Worm (Caenorhabditis elegans): ENCODE results near the gene fat-4.

Gene fat-4

ce11 chrIV:9799129-9799528 is at the start of gene fat-4:
Gene fat-4 (plus strand): TSS chrIV:9799429.
- TF ChIP-seq aly-2 (tag; optimal IDR thresholded peaks at IDR 0.05) = no peak

DNA sequence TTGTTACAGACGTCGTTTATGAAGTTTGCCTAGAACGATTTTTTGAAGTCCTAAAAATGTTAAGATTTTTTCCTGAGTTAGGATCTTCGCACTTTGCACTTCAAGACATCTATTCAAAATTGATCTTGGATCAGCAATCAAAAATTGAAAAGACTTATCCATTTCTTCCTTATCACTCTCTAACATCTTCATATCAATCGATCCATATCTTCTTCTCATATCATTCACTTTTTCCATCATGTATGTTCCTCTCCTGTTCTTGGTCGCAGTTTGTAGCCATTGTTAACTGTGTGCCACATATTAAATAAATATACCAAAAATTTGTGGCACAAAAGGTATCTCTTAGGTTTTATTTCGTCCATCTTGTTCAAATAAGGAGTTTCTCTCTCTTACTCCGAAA is 43.5 kb upstream of the fat-4 start:
- peak; percentile 58 for TF ChIP-seq blmp-1 (tag; optimal IDR thresholded peaks at IDR 0.05)
- TF ChIP-seq pax-3 (tag; optimal IDR thresholded peaks at IDR 0.05) = no peak
- TF ChIP-seq elt-3 (tag; optimal IDR thresholded peaks at IDR 0.05) = peak in 4 of 6 experiments; percentile 37 to 50 (median 44)

DNA sequence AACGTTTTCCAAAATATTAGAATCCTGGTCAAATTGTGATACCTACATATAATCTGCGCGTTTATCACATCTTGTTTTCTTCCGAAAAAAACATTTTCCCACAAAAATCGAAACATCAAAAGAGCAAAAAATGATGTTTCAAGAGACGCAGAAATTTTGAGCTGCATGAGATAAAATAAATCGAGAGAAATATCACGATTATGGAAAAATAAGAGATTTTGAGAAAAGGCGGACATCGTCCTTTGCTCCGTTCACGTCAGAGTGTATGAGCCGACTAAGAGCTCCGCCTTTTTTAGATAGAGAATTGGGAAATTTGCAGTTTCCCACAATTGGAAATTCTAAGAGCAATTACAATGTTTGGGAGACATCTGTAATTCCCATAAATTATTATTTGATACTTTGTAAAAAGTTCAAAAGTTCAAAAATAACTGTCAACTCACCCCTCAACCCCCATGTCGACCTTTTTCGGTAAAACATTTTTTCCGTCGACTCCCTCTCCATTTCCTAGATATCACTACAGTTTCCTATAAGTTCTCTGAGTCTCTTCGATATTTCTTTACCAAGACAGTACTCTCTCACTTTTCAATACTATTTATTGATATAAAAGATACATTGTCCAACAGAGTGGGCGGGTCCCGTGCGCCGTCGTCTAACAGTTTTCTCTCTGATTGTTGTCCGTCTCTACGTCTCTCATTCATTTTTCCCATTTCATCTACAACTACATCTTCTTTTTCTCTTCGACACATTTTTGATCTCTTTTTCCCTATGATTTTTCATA is 42.4 kb upstream of the fat-4 start:
- TF ChIP-seq lsy-2 (tag; optimal IDR thresholded peaks at IDR 0.05) = peak; percentile 29 to 57
- TF ChIP-seq jun-1 (tag; optimal IDR thresholded peaks at IDR 0.05) = no peak
- TF ChIP-seq unc-62 (GFP tag; optimal IDR thresholded peaks at IDR 0.05) = no peak
- no peak for TF ChIP-seq ceh-88 (GFP tag; IDR thresholded peaks at IDR 0.05)
- no peak for TF ChIP-seq fos-1 (tag; optimal IDR thresholded peaks at IDR 0.05)
- TF ChIP-seq snu-23 (GFP tag; optimal IDR thresholded peaks at IDR 0.05) = peak; percentile 76
- no peak for TF ChIP-seq isw-1 (GFP tag; IDR thresholded peaks at IDR 0.05)
- no peak for TF ChIP-seq aha-1 (tag; optimal IDR thresholded peaks at IDR 0.05)
- TF ChIP-seq hlh-4 (tag; optimal IDR thresholded peaks at IDR 0.05) = no peak
- TF ChIP-seq sptf-1 (tag; optimal IDR thresholded peaks at IDR 0.05) = no peak
- no peak for TF ChIP-seq nhr-12 (tag; optimal IDR thresholded peaks at IDR 0.05)
- peak; percentile 90 for TF ChIP-seq nhr-85 (tag)
- no peak for TF ChIP-seq unc-98 (GFP tag; IDR thresholded peaks at IDR 0.05)
- TF ChIP-seq ets-5 (GFP tag; IDR thresholded peaks at IDR 0.05) = no peak
- TF ChIP-seq ceh-63 (GFP tag; optimal IDR thresholded peaks at IDR 0.05) = no peak
- TF ChIP-seq mef-2 (tag; optimal IDR thresholded peaks at IDR 0.05) = no peak
- TF ChIP-seq hlh-17 (GFP tag; optimal IDR thresholded peaks at IDR 0.05; ENCODE audit: borderline replicate concordance) = no peak
- peak; percentile 22 for TF ChIP-seq swsn-7 (tag; optimal IDR thresholded peaks at IDR 0.05)
- TF ChIP-seq lin-15B (tag; optimal IDR thresholded peaks at IDR 0.05) = no peak
- TF ChIP-seq pqm-1 (tag; optimal IDR thresholded peaks at IDR 0.05) = no peak
- peak; percentile 61 for TF ChIP-seq fkh-8 (tag; optimal IDR thresholded peaks at IDR 0.05)
- TF ChIP-seq unc-86 (tag; optimal IDR thresholded peaks at IDR 0.05) = no peak
- no peak for TF ChIP-seq fkh-10 (GFP tag; optimal IDR thresholded peaks at IDR 0.05)
- TF ChIP-seq dpl-1 (GFP tag; optimal IDR thresholded peaks at IDR 0.05) = peak in 2 of 3 experiments; percentile 2 to 17
- TF ChIP-seq aly-2 (tag; optimal IDR thresholded peaks at IDR 0.05) = no peak
- no peak for TF ChIP-seq lin-13 (GFP tag; optimal IDR thresholded peaks at IDR 0.05)
- peak in 2 of 6 experiments; percentile 78 to 85 for TF ChIP-seq elt-3 (tag; optimal IDR thresholded peaks at IDR 0.05)
- TF ChIP-seq nhr-19 (GFP tag; conservative IDR thresholded peaks at IDR 0.05) = peak; percentile 28
- peak; percentile 6 for TF ChIP-seq nhr-77 (tag; optimal IDR thresholded peaks at IDR 0.05)
- no peak for TF ChIP-seq unc-130 (tag; optimal IDR thresholded peaks at IDR 0.05)
- no peak for TF ChIP-seq alr-1 (tag; optimal IDR thresholded peaks at IDR 0.05; ENCODE audit: borderline replicate concordance)
- no peak for TF ChIP-seq nhr-28 (tag; optimal IDR thresholded peaks at IDR 0.05)
- no peak for TF ChIP-seq lir-3 (tag; optimal IDR thresholded peaks at IDR 0.05; ENCODE audit: poor library complexity)
- no peak for TF ChIP-seq grh-1 (GFP tag; IDR thresholded peaks at IDR 0.05)
- peak; percentile 61 for TF ChIP-seq nhr-71 (tag; optimal IDR thresholded peaks at IDR 0.05)
- no peak for TF ChIP-seq pax-3 (tag; optimal IDR thresholded peaks at IDR 0.05)
- TF ChIP-seq lin-39 (tag; optimal IDR thresholded peaks at IDR 0.05) = no peak
- TF ChIP-seq mep-1 (tag; optimal IDR thresholded peaks at IDR 0.05) = peak; percentile 43
- peak; percentile 58 for TF ChIP-seq tbx-2 (tag; optimal IDR thresholded peaks at IDR 0.05)
- TF ChIP-seq irx-1 (tag; optimal IDR thresholded peaks at IDR 0.05) = peak; percentile 0
- peak; percentile 15 for TF ChIP-seq snpc-4 (tag; optimal IDR thresholded peaks at IDR 0.05)
- TF ChIP-seq hpl-2 (GFP tag; optimal IDR thresholded peaks at IDR 0.05) = no peak
- TF ChIP-seq C16A3.4 (tag; optimal IDR thresholded peaks at IDR 0.05) = peak; percentile 25
- TF ChIP-seq nhr-20 (tag; optimal IDR thresholded peaks at IDR 0.05) = peak; percentile 84
- peak; percentile 9 for TF ChIP-seq nhr-47 (tag; optimal IDR thresholded peaks at IDR 0.05)
- TF ChIP-seq ceh-90 (tag; optimal IDR thresholded peaks at IDR 0.05) = no peak
- TF ChIP-seq mab-9 (GFP tag; IDR thresholded peaks at IDR 0.05) = no peak

Measured in whole organism, L1 larva.